Worm (Caenorhabditis elegans): ENCODE data around the gene gst-1.

Gene gst-1

ce11 chrIII:9058959-9059534, at the start of gene gst-1:
Gene gst-1 (plus strand): TSS chrIII:9059331.
- no peak for TF ChIP-seq med-1 (GFP tag; optimal IDR thresholded peaks at IDR 0.05; ENCODE audit: insufficient read depth)
- no peak for TF ChIP-seq T22C8.4 (GFP tag; IDR thresholded peaks at IDR 0.05)
- no peak for TF ChIP-seq ztf-29 (GFP tag; IDR thresholded peaks at IDR 0.05)
- no peak for TF ChIP-seq ref-1 (GFP tag; conservative IDR thresholded peaks at IDR 0.05)
- TF ChIP-seq flt-1 (GFP tag; IDR thresholded peaks at IDR 0.05), result no peak

- peak; percentile 23; the same call in 1 of the 2 replicates for TF ChIP-seq ztf-29 (GFP tag; IDR thresholded peaks at IDR 0.05)
- TF ChIP-seq ztf-23 (GFP tag; IDR thresholded peaks at IDR 0.05), result no peak
- TF ChIP-seq ref-1 (GFP tag; conservative IDR thresholded peaks at IDR 0.05), result no peak
- no peak for TF ChIP-seq med-1 (GFP tag; optimal IDR thresholded peaks at IDR 0.05; ENCODE audit: insufficient read depth)
- TF ChIP-seq flt-1 (GFP tag; IDR thresholded peaks at IDR 0.05), result 0 out of 2 replicates have a peak, but pooled peaks have one; percentile 54
- no peak for TF ChIP-seq klf-2 (GFP tag; conservative IDR thresholded peaks at IDR 0.05)
- TF ChIP-seq tab-1 (GFP tag; IDR thresholded peaks at IDR 0.05), result no peak
- TF ChIP-seq T22C8.4 (GFP tag; IDR thresholded peaks at IDR 0.05), result no peak
These were observed 49.1 kb upstream of the gst-1 start, which contains the start of gene F59B2.8 for ce11 chrIII:9010047-9010446. Gene F59B2.8 (minus strand): TSS chrIII:9010197.

- TF ChIP-seq ztf-23 (GFP tag; IDR thresholded peaks at IDR 0.05) (no peak), T22C8.4 (GFP tag; IDR thresholded peaks at IDR 0.05) (no peak), ref-1 (GFP tag; conservative IDR thresholded peaks at IDR 0.05) (no peak), ztf-29 (GFP tag; IDR thresholded peaks at IDR 0.05) (no peak), med-1 (GFP tag; optimal IDR thresholded peaks at IDR 0.05; ENCODE audit: insufficient read depth) (no peak), flt-1 (GFP tag; IDR thresholded peaks at IDR 0.05) (no peak), klf-2 (GFP tag; conservative IDR thresholded peaks at IDR 0.05) (no peak), cog-1 (tag; optimal IDR thresholded peaks at IDR 0.05) (no peak), tab-1 (GFP tag; IDR thresholded peaks at IDR 0.05) (no peak)
These were observed 46.8 kb upstream of the gst-1 start, which contains the start of gene F59B2.9 for ce11 chrIII:9012309-9012708. Gene F59B2.9 (minus strand): TSS chrIII:9012409.

ce11 chrIII:9017181-9017651, 41.9 kb upstream of the gst-1 start, which contains the start of gene F59B2.12:
Gene F59B2.12 (plus strand): TSS chrIII:9017601.
- TF ChIP-seq T22C8.4 (GFP tag; IDR thresholded peaks at IDR 0.05), result no peak
- TF ChIP-seq tab-1 (GFP tag; IDR thresholded peaks at IDR 0.05), result no peak
- TF ChIP-seq med-1 (GFP tag; optimal IDR thresholded peaks at IDR 0.05; ENCODE audit: insufficient read depth), result no peak
- no peak for TF ChIP-seq flt-1 (GFP tag; IDR thresholded peaks at IDR 0.05)
- TF ChIP-seq ztf-23 (GFP tag; IDR thresholded peaks at IDR 0.05), result no peak
- no peak for TF ChIP-seq ztf-29 (GFP tag; IDR thresholded peaks at IDR 0.05)
- no peak for TF ChIP-seq ref-1 (GFP tag; conservative IDR thresholded peaks at IDR 0.05)
- TF ChIP-seq klf-2 (GFP tag; conservative IDR thresholded peaks at IDR 0.05), result no peak
- no peak for TF ChIP-seq cog-1 (tag; optimal IDR thresholded peaks at IDR 0.05)

- no peak for TF ChIP-seq ztf-23 (GFP tag; IDR thresholded peaks at IDR 0.05)
- TF ChIP-seq ztf-29 (GFP tag; IDR thresholded peaks at IDR 0.05), result no peak
- TF ChIP-seq cog-1 (tag; optimal IDR thresholded peaks at IDR 0.05), result no peak
- TF ChIP-seq tab-1 (GFP tag; IDR thresholded peaks at IDR 0.05), result no peak
- TF ChIP-seq klf-2 (GFP tag; conservative IDR thresholded peaks at IDR 0.05), result no peak
- no peak for TF ChIP-seq med-1 (GFP tag; optimal IDR thresholded peaks at IDR 0.05; ENCODE audit: insufficient read depth)
- no peak for TF ChIP-seq flt-1 (GFP tag; IDR thresholded peaks at IDR 0.05)
- no peak for TF ChIP-seq T22C8.4 (GFP tag; IDR thresholded peaks at IDR 0.05)
- TF ChIP-seq ref-1 (GFP tag; conservative IDR thresholded peaks at IDR 0.05), result no peak
These were observed 36.6 kb upstream of the gst-1 start, which contains the start of gene F59B2.14 for ce11 chrIII:9022535-9022934. Gene F59B2.14 (minus strand): TSS chrIII:9022635.

ce11 chrIII:9023601-9024000, 35.5 kb upstream of the gst-1 start:
- TF ChIP-seq flt-1 (GFP tag; IDR thresholded peaks at IDR 0.05), result no peak
- no peak for TF ChIP-seq ztf-29 (GFP tag; IDR thresholded peaks at IDR 0.05)
- TF ChIP-seq klf-2 (GFP tag; conservative IDR thresholded peaks at IDR 0.05), result no peak
- TF ChIP-seq T22C8.4 (GFP tag; IDR thresholded peaks at IDR 0.05), result no peak
- no peak for TF ChIP-seq ref-1 (GFP tag; conservative IDR thresholded peaks at IDR 0.05)
- TF ChIP-seq med-1 (GFP tag; optimal IDR thresholded peaks at IDR 0.05; ENCODE audit: insufficient read depth), result no peak
- no peak for TF ChIP-seq cog-1 (tag; optimal IDR thresholded peaks at IDR 0.05)
- TF ChIP-seq tab-1 (GFP tag; IDR thresholded peaks at IDR 0.05), result no peak
- no peak for TF ChIP-seq ztf-23 (GFP tag; IDR thresholded peaks at IDR 0.05)

ce11 chrIII:9026951-9027350, 32.2 kb upstream of the gst-1 start, which contains the start of gene F59B2.13:
Gene F59B2.13 (minus strand): TSS chrIII:9027051.
- no peak for TF ChIP-seq med-1 (GFP tag; optimal IDR thresholded peaks at IDR 0.05; ENCODE audit: insufficient read depth)

ce11 chrIII:9030818-9031217, 28.3 kb upstream of the gst-1 start:
- TF ChIP-seq ref-1 (GFP tag; conservative IDR thresholded peaks at IDR 0.05) (no peak), tab-1 (GFP tag; IDR thresholded peaks at IDR 0.05) (no peak), flt-1 (GFP tag; IDR thresholded peaks at IDR 0.05) (no peak), med-1 (GFP tag; optimal IDR thresholded peaks at IDR 0.05; ENCODE audit: insufficient read depth) (no peak), T22C8.4 (GFP tag; IDR thresholded peaks at IDR 0.05) (no peak), klf-2 (GFP tag; conservative IDR thresholded peaks at IDR 0.05) (no peak), ztf-23 (GFP tag; IDR thresholded peaks at IDR 0.05) (no peak), cog-1 (tag; optimal IDR thresholded peaks at IDR 0.05) (no peak), ztf-29 (GFP tag; IDR thresholded peaks at IDR 0.05) (no peak)

ce11 chrIII:9034133-9034532, 25.0 kb upstream of the gst-1 start:
- TF ChIP-seq T22C8.4 (GFP tag; IDR thresholded peaks at IDR 0.05) (no peak), ztf-23 (GFP tag; IDR thresholded peaks at IDR 0.05) (no peak), klf-2 (GFP tag; conservative IDR thresholded peaks at IDR 0.05) (no peak), flt-1 (GFP tag; IDR thresholded peaks at IDR 0.05) (no peak)

ce11 chrIII:9035037-9035436, 24.1 kb upstream of the gst-1 start:
- TF ChIP-seq cog-1 (tag; optimal IDR thresholded peaks at IDR 0.05) (no peak), ref-1 (GFP tag; conservative IDR thresholded peaks at IDR 0.05) (no peak)
